Fruit fly (Drosophila melanogaster) whole organism, wandering third instar larva: ENCODE results near the gene CG10035.

Experiments used
- Abd-B ChIP-seq: fragments of >200 bp; optimal IDR thresholded peaks from 2 replicates; lab custom pipeline; 2017; ENCODE audit warnings: missing biosample characterization, missing genetic modification characterization
- CG32264 ChIP-seq: fragments of 200-800 bp; sonication (Bioruptor generic); optimal IDR thresholded peaks from 2 replicates; lab custom pipeline; 2016; ENCODE audit warnings: missing biosample characterization, missing genetic modification characterization
- CG9705 ChIP-seq: fragments of 200-800 bp; sonication (Bioruptor generic); optimal IDR thresholded peaks from 2 replicates; lab custom pipeline; 2018; ENCODE audit warnings: missing biosample characterization, mild to moderate bottlenecking, missing genetic modification characterization
- CrebA ChIP-seq: fragments of 200-800 bp; sonication (Bioruptor generic); optimal IDR thresholded peaks from 2 replicates; lab custom pipeline; 2016; ENCODE audit warnings: missing biosample characterization, mild to moderate bottlenecking, missing genetic modification characterization, borderline replicate concordance
- Dfd ChIP-seq: fragments of >200 bp; optimal IDR thresholded peaks from 2 replicates; lab custom pipeline; 2017; ENCODE audit warnings: missing biosample characterization, missing genetic modification characterization
- Dif ChIP-seq: fragments of 200-275, 200-300 bp; sonication (Bioruptor generic); optimal IDR thresholded peaks from 2 replicates; lab custom pipeline; 2018; ENCODE audit warnings: missing biosample characterization, missing genetic modification characterization; ENCODE audit not compliant: partially characterized antibody
- GATAd ChIP-seq: sonication (Bioruptor generic); optimal IDR thresholded peaks from 2 replicates; lab custom pipeline; 2016; ENCODE audit warnings: missing biosample characterization, missing genetic modification characterization
- HLH106 ChIP-seq: fragments of 200-800 bp; optimal IDR thresholded peaks from 3 replicates; lab custom pipeline; 2019; ENCODE audit warnings: missing biosample characterization, mild to moderate bottlenecking, missing genetic modification characterization, moderate library complexity
- Hnf4 ChIP-seq: fragments of 200-800 bp; sonication (Bioruptor generic); optimal IDR thresholded peaks from 2 replicates; lab custom pipeline; 2016; ENCODE audit warnings: missing biosample characterization, mild to moderate bottlenecking, missing genetic modification characterization
- Hr78 ChIP-seq: fragments of >200 bp; optimal IDR thresholded peaks from 2 replicates; lab custom pipeline; 2017; ENCODE audit warnings: missing biosample characterization, missing genetic modification characterization
- Hr83 ChIP-seq: fragments of 200-300 bp; sonication (Bioruptor generic); optimal IDR thresholded peaks from 2 replicates; lab custom pipeline; 2016; ENCODE audit warnings: missing biosample characterization, mild to moderate bottlenecking, missing genetic modification characterization, moderate library complexity; ENCODE audit not compliant: poor library complexity, severe bottlenecking
- Jra ChIP-seq: sonication (Bioruptor generic); optimal IDR thresholded peaks from 2 replicates; lab custom pipeline; 2016; ENCODE audit warnings: missing biosample characterization, missing genetic modification characterization
- Mio ChIP-seq: sonication (Bioruptor generic); optimal IDR thresholded peaks from 2 replicates; lab custom pipeline; 2016; ENCODE audit warnings: missing biosample characterization, missing genetic modification characterization
- Myc ChIP-seq: fragments of >200 bp; optimal IDR thresholded peaks from 2 replicates; lab custom pipeline; 2017
- N ChIP-seq: fragments of >200 bp; optimal IDR thresholded peaks from 2 replicates; lab custom pipeline; 2018; ENCODE audit warnings: missing biosample characterization, missing external identifiers, missing genetic modification characterization
- OdsH ChIP-seq: fragments of 200-800 bp; sonication (Bioruptor generic); optimal IDR thresholded peaks from 2 replicates; lab custom pipeline; 2016; ENCODE audit warnings: missing biosample characterization, mild to moderate bottlenecking, missing genetic modification characterization
- Rel ChIP-seq, 2 experiments: fragments of 200-800 bp; sonication (Bioruptor generic) in 1 of 2; optimal IDR thresholded peaks; 2 replicates in 1 of 2; 3 replicates in 1 of 2; lab custom pipeline; 2016 to 2019; ENCODE audit warnings: mild to moderate bottlenecking in 2 of 2, missing biosample characterization in 2 of 2, missing genetic modification characterization in 2 of 2, moderate library complexity in 1 of 2
- Sp1 ChIP-seq: fragments of 200-800 bp; sonication (Bioruptor generic); optimal IDR thresholded peaks from 3 replicates; lab custom pipeline; 2019; ENCODE audit warnings: missing biosample characterization, mild to moderate bottlenecking, missing genetic modification characterization, moderate library complexity
- Vsx2 ChIP-seq: fragments of 200-300, 225-300 bp; sonication (Bioruptor generic); optimal IDR thresholded peaks from 2 replicates; lab custom pipeline; 2018; ENCODE audit warnings: missing biosample characterization, missing genetic modification characterization; ENCODE audit not compliant: partially characterized antibody
- br ChIP-seq: fragments of 200-800 bp; sonication (Bioruptor generic); optimal IDR thresholded peaks from 2 replicates; lab custom pipeline; 2016; ENCODE audit warnings: missing biosample characterization, missing genetic modification characterization
- brk ChIP-seq: fragments of 200-800 bp; sonication (Bioruptor generic); optimal IDR thresholded peaks from 2 replicates; lab custom pipeline; 2016; ENCODE audit warnings: missing biosample characterization, mild to moderate bottlenecking, missing genetic modification characterization
- dl ChIP-seq, 2 experiments: fragments of 175-275, 200-275 bp in 1 of 2; fragments of 200-275 bp in 1 of 2; sonication (Bioruptor generic); optimal IDR thresholded peaks; lab custom pipeline; 2018; ENCODE audit warnings: mild to moderate bottlenecking in 2 of 2, missing biosample characterization in 2 of 2, missing genetic modification characterization in 2 of 2, moderate library complexity in 2 of 2; ENCODE audit not compliant: partially characterized antibody in 2 of 2, insufficient read depth in 1 of 2
- dmrt93B ChIP-seq: fragments of 200-800 bp; sonication (Bioruptor generic); optimal IDR thresholded peaks from 2 replicates; lab custom pipeline; 2018; ENCODE audit warnings: missing biosample characterization, mild to moderate bottlenecking, missing genetic modification characterization
- dsf ChIP-seq: sonication (Bioruptor generic); optimal IDR thresholded peaks from 2 replicates; lab custom pipeline; 2016; ENCODE audit warnings: missing biosample characterization, missing genetic modification characterization, borderline replicate concordance
- ey ChIP-seq: fragments of 200-800 bp; sonication (Bioruptor generic); optimal IDR thresholded peaks from 2 replicates; lab custom pipeline; 2016; ENCODE audit warnings: missing biosample characterization, missing genetic modification characterization
- foxo ChIP-seq, 2 experiments: fragments of 200-800 bp; sonication (Bioruptor generic); optimal IDR thresholded peaks; 2 replicates in 1 of 2; 3 replicates in 1 of 2; lab custom pipeline; 2016 to 2017; ENCODE audit warnings: missing biosample characterization in 2 of 2, missing genetic modification characterization in 2 of 2
- fru ChIP-seq: fragments of 200-800 bp; sonication (Bioruptor generic); optimal IDR thresholded peaks from 3 replicates; lab custom pipeline; 2016; ENCODE audit warnings: missing biosample characterization, mild to moderate bottlenecking, missing genetic modification characterization
- h ChIP-seq: fragments of 200-800 bp; sonication (Bioruptor generic); optimal IDR thresholded peaks from 3 replicates; lab custom pipeline; 2016; ENCODE audit warnings: missing biosample characterization, mild to moderate bottlenecking, missing genetic modification characterization
- jim ChIP-seq: fragments of 175-275, 200-325 bp; sonication (Bioruptor generic); optimal IDR thresholded peaks from 2 replicates; lab custom pipeline; 2016; ENCODE audit warnings: missing biosample characterization, mild to moderate bottlenecking, missing genetic modification characterization
- lola ChIP-seq: fragments of >200 bp; optimal IDR thresholded peaks from 2 replicates; lab custom pipeline; 2017; ENCODE audit warnings: missing biosample characterization, missing genetic modification characterization
- pan ChIP-seq: fragments of >200 bp; optimal IDR thresholded peaks from 2 replicates; lab custom pipeline; 2017
- psq ChIP-seq: fragments of 200-800 bp; sonication (Bioruptor generic); optimal IDR thresholded peaks from 3 replicates; lab custom pipeline; 2017; ENCODE audit warnings: missing biosample characterization, mild to moderate bottlenecking, missing genetic modification characterization, moderate library complexity
- rgr ChIP-seq: fragments of 200-800 bp; sonication (Bioruptor generic); optimal IDR thresholded peaks from 3 replicates; lab custom pipeline; 2016; ENCODE audit warnings: missing biosample characterization, mild to moderate bottlenecking, missing genetic modification characterization
- sage ChIP-seq: fragments of 200-800 bp; sonication (Bioruptor generic); optimal IDR thresholded peaks from 2 replicates; lab custom pipeline; 2016; ENCODE audit warnings: missing biosample characterization, mild to moderate bottlenecking, missing genetic modification characterization
- sv ChIP-seq: fragments of 200-800 bp; sonication (Bioruptor generic); optimal IDR thresholded peaks from 3 replicates; lab custom pipeline; 2016; ENCODE audit warnings: missing biosample characterization, missing genetic modification characterization
- tai ChIP-seq: sonication (Bioruptor generic); optimal IDR thresholded peaks from 2 replicates; lab custom pipeline; 2016; ENCODE audit warnings: missing biosample characterization, missing genetic modification characterization
- usp ChIP-seq: fragments of >200 bp; optimal IDR thresholded peaks from 2 replicates; lab custom pipeline; 2017; ENCODE audit warnings: missing biosample characterization, missing genetic modification characterization
- woc ChIP-seq: sonication (Bioruptor generic); optimal IDR thresholded peaks from 2 replicates; lab custom pipeline; 2016; ENCODE audit warnings: missing biosample characterization, mild to moderate bottlenecking, missing genetic modification characterization

The CG10035 gene

dm6 chr3R:12370643-12370995 lies 11.9 kb downstream of the CG10035 start:
- no peak for TF ChIP-seq CG32264 (GFP tag; lab: Kevin White, UChicago)
- TF ChIP-seq Mio (GFP tag; lab: Kevin White, UChicago), result no peak
- no peak for TF ChIP-seq Hnf4
- TF ChIP-seq N (GFP tag; lab: Kevin White, UChicago), result no peak
- TF ChIP-seq GATAd, result no peak
- no peak for TF ChIP-seq br (GFP tag; lab: Kevin White, UChicago)
- TF ChIP-seq Myc (lab: Kevin White, UChicago), result no peak
- peak; percentile 20 for TF ChIP-seq Rel (GFP tag; optimal IDR thresholded peaks at IDR 0.05; lab: Kevin White, UChicago)
- no peak for TF ChIP-seq Rel (tag; optimal IDR thresholded peaks at IDR 0.05; lab: Kevin White, UChicago)
- no peak for TF ChIP-seq jim (GFP tag; lab: Kevin White, UChicago)
- TF ChIP-seq foxo (GFP tag; optimal IDR thresholded peaks at IDR 0.05; lab: Kevin White, UChicago), result no peak
- TF ChIP-seq Jra (GFP tag; lab: Kevin White, UChicago), result no peak
- TF ChIP-seq dl (GFP tag; optimal IDR thresholded peaks at IDR 0.05; lab: Kevin White, UChicago; ENCODE audit: insufficient read depth in 1 of 2, partially characterized antibody in 2 of 2), result peak in 1 of 2 experiments; percentile 49
- no peak for TF ChIP-seq brk (GFP tag; lab: Kevin White, UChicago)
- no peak for TF ChIP-seq pan (lab: Kevin White, UChicago)
- TF ChIP-seq fru (GFP tag; lab: Kevin White, UChicago), result no peak
- TF ChIP-seq Hr78 (GFP tag; lab: Kevin White, UChicago), result no peak
- TF ChIP-seq Dif, result peak; percentile 63
- no peak for TF ChIP-seq Dfd
- TF ChIP-seq lola (GFP tag; lab: Kevin White, UChicago), result no peak
- no peak for TF ChIP-seq Abd-B
- no peak for TF ChIP-seq Sp1 (GFP tag; lab: Kevin White, UChicago)
- no peak for TF ChIP-seq OdsH
- TF ChIP-seq tai, result no peak
- TF ChIP-seq ey, result no peak
- TF ChIP-seq HLH106, result no peak
- no peak for TF ChIP-seq CG9705 (GFP tag; lab: Kevin White, UChicago)
- no peak for TF ChIP-seq Hr83
- TF ChIP-seq dsf, result no peak
- TF ChIP-seq sage (GFP tag; lab: Kevin White, UChicago), result no peak
- TF ChIP-seq h (GFP tag; lab: Kevin White, UChicago), result no peak
- TF ChIP-seq woc (GFP tag; lab: Kevin White, UChicago), result peak; percentile 44
- no peak for TF ChIP-seq dmrt93B (GFP tag; lab: Kevin White, UChicago)
- TF ChIP-seq psq, result no peak
- peak; percentile 55 for TF ChIP-seq CrebA (GFP tag; lab: Kevin White, UChicago)
- no peak for TF ChIP-seq sv (GFP tag; lab: Kevin White, UChicago)
- peak; percentile 49 for TF ChIP-seq Vsx2 (GFP tag; lab: Kevin White, UChicago)
- TF ChIP-seq usp (GFP tag; lab: Kevin White, UChicago), result no peak
- no peak for TF ChIP-seq rgr (GFP tag; lab: Kevin White, UChicago)
- TF ChIP-seq, all 38 proteins: peak for 6

dm6 chr3R:12369793-12370642 lies 12.5 kb downstream of the CG10035 start:
- peak; percentile 6 for TF ChIP-seq fru (GFP tag; lab: Kevin White, UChicago)
- TF ChIP-seq tai, result no peak
- peak; percentile 1 for TF ChIP-seq CrebA (GFP tag; lab: Kevin White, UChicago)
- no peak for TF ChIP-seq brk (GFP tag; lab: Kevin White, UChicago)
- TF ChIP-seq Mio (GFP tag; lab: Kevin White, UChicago), result no peak
- no peak for TF ChIP-seq h (GFP tag; lab: Kevin White, UChicago)
- peak; percentile 25 for TF ChIP-seq CG32264 (GFP tag; lab: Kevin White, UChicago)
- peak; percentile 39 for TF ChIP-seq CG9705 (GFP tag; lab: Kevin White, UChicago)
- TF ChIP-seq woc (GFP tag; lab: Kevin White, UChicago), result peak; percentile 27
